Fruit fly (Drosophila melanogaster): ENCODE measurements around the gene CG44574.
A peak's percentile ranks its signal among the peaks of the same experiment; 100 is the strongest.

The CG44574 gene

DNA sequence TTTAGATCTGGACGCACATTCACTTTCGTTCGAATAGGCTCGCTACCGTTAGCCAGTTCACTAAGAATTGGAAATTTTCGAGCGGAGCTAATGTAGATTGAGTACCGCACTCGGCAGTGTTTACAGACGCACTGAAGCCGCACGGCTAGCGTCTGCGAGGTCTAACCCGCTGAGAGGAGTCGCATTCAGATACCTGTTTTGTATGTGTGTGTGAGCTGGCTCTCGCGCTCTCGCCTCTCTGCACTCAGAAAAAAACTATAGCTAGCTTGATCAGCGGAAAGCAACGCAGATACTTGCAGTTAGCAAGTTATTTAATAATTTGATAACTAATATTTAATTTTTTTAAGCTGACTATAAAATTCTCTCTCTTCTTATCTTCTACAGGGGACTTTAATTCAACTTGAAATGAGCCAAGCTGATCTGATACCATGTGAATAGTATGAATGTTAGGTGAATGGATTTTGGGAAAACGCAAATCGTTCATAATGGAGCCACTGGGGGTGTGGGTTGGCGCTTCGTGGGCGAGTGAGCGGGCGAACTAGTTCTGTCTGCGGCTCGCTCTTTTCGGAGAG is 4.1 kb upstream of the CG44574 start, which contains the start of gene rau (continued):
- TF ChIP-seq eyg (GFP tag; optimal IDR thresholded peaks at IDR 0.05) (no peak), wek (GFP tag; optimal IDR thresholded peaks at IDR 0.05) (no peak), Bgb (GFP tag; IDR thresholded peaks at IDR 0.05; ENCODE audit: partially characterized antibody) (peak; percentile 44; the same call in 1 of the 2 replicates), croc (GFP tag; conservative IDR thresholded peaks at IDR 0.05) (peak; percentile 61), ham (GFP tag; IDR thresholded peaks at IDR 0.05) (no peak), CG16815 (GFP tag; optimal IDR thresholded peaks at IDR 0.05) (peak; percentile 58), Mrtf (GFP tag; IDR thresholded peaks at IDR 0.05) (peak; percentile 44; the same call in 1 of the 3 replicates), knrl (GFP tag; IDR thresholded peaks at IDR 0.05; ENCODE audit: partially characterized antibody) (peak; percentile 31; the same call in 1 of the 3 replicates), Dbx (GFP tag; IDR thresholded peaks at IDR 0.05) (peak; percentile 72), p53 (GFP tag; optimal IDR thresholded peaks at IDR 0.05) (no peak), Hand (GFP tag; optimal IDR thresholded peaks at IDR 0.05) (peak; percentile 15), CG18011 (GFP tag; optimal IDR thresholded peaks at IDR 0.05) (peak; percentile 33), NfI (GFP tag; optimal IDR thresholded peaks at IDR 0.05) (peak; percentile 70), CG9437 (GFP tag; optimal IDR thresholded peaks at IDR 0.05) (peak; percentile 59), CG9932 (GFP tag; IDR thresholded peaks at IDR 0.05) (peak; percentile 77), dm (GFP tag; optimal IDR thresholded peaks at IDR 0.05) (peak; percentile 3), ind (GFP tag; optimal IDR thresholded peaks at IDR 0.05) (peak; percentile 70), MESR4 (GFP tag; optimal IDR thresholded peaks at IDR 0.05) (peak; percentile 5), her (GFP tag; optimal IDR thresholded peaks at IDR 0.05) (peak; percentile 27), CG2116 (GFP tag; optimal IDR thresholded peaks at IDR 0.05) (peak; percentile 53), Jarid2 (GFP tag; optimal IDR thresholded peaks at IDR 0.05) (peak; percentile 97), ranshi (GFP tag; IDR thresholded peaks at IDR 0.05) (0 out of 2 replicates have a peak, but pooled peaks have one; percentile 6), CG31441 (GFP tag; IDR thresholded peaks at IDR 0.05) (peak; percentile 83), CG1602 (GFP tag; optimal IDR thresholded peaks at IDR 0.05) (peak; percentile 70), CG12744 (GFP tag; optimal IDR thresholded peaks at IDR 0.05) (no peak), CG11456 (GFP tag; IDR thresholded peaks at IDR 0.05) (no peak), seq (GFP tag; IDR thresholded peaks at IDR 0.05) (no peak; the same call in 1 of the 2 replicates), CG4707 (GFP tag; optimal IDR thresholded peaks at IDR 0.05) (peak; percentile 21), Dfd (GFP tag; optimal IDR thresholded peaks at IDR 0.05) (no peak), ftz-f1 (GFP tag; optimal IDR thresholded peaks at IDR 0.05) (no peak), B-H1 (GFP tag; IDR thresholded peaks at IDR 0.05) (no peak), ash1 (GFP tag; optimal IDR thresholded peaks at IDR 0.05) (no peak), CG4360 (GFP tag; IDR thresholded peaks at IDR 0.05) (peak; percentile 45), E2f2 (GFP tag; IDR thresholded peaks at IDR 0.05) (peak; percentile 46; the same call in 1 of the 2 replicates), Optix (GFP tag; IDR thresholded peaks at IDR 0.05) (no peak; the same call in 1 of the 3 replicates), gfzf (GFP tag; optimal IDR thresholded peaks at IDR 0.05) (no peak), CG32772 (GFP tag; IDR thresholded peaks at IDR 0.05) (peak; percentile 70), Aef1 (GFP tag; IDR thresholded peaks at IDR 0.05) (peak; percentile 53; the same call in 2 of the 3 replicates), dpn (GFP tag; optimal IDR thresholded peaks at IDR 0.05) (peak; percentile 39 to 56), CG2199 (GFP tag; IDR thresholded peaks at IDR 0.05) (peak; percentile 84; the same call in 2 of the 3 replicates), CG4282 (GFP tag; optimal IDR thresholded peaks at IDR 0.05) (no peak), fd102C (GFP tag; optimal IDR thresholded peaks at IDR 0.05) (peak; percentile 43), Myb (GFP tag; optimal IDR thresholded peaks at IDR 0.05) (no peak), cad (GFP tag; optimal IDR thresholded peaks at IDR 0.05) (no peak), HLHmδ (GFP tag; optimal IDR thresholded peaks at IDR 0.05) (peak; percentile 82), CG43689 (GFP tag; IDR thresholded peaks at IDR 0.05) (no peak), hth (optimal IDR thresholded peaks at IDR 0.05) (no peak), bsh (GFP tag; optimal IDR thresholded peaks at IDR 0.05) (peak; percentile 32 to 62), Doc2 (GFP tag; IDR thresholded peaks at IDR 0.05) (no peak), CG1024 (GFP tag; IDR thresholded peaks at IDR 0.05) (peak; percentile 14; the same call in 1 of the 2 replicates), CG1647 (GFP tag; optimal IDR thresholded peaks at IDR 0.05) (no peak)
